Worm (Caenorhabditis elegans): ENCODE measurements around the gene C29A12.22.

DNA sequence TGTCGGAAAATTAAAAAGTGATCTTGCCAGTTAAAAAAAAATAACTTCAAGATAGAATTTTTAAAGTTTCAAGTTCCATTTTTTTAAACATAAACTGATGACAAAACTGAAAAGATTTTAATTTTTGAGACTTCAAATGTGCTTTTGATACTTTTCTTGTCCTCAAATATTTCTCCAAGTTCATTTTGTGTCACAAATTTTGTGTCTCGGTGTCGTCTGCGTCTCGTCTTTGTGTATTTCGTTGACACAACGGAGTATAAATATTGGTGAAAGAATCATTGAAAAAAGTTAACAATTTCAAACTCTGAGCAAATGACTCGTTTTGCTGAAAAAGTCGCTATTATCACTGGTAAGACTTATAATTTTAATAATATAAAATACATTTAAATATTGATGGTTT, 27.9 kb upstream of the C29A12.22 start, which contains the start of gene D1054.8:
- no peak for TF ChIP-seq ama-1 (optimal IDR thresholded peaks at IDR 0.05)
- TF ChIP-seq pes-1 (GFP tag; IDR thresholded peaks at IDR 0.05), result no peak
- TF ChIP-seq hmbx-1 (tag; optimal IDR thresholded peaks at IDR 0.05), result no peak
- TF ChIP-seq ceh-36 (tag; optimal IDR thresholded peaks at IDR 0.05), result no peak
- no peak for TF ChIP-seq hmg-4 (GFP tag; optimal IDR thresholded peaks at IDR 0.05)
- TF ChIP-seq tra-4 (tag; optimal IDR thresholded peaks at IDR 0.05), result no peak
- no peak for TF ChIP-seq aly-1 (tag; optimal IDR thresholded peaks at IDR 0.05)
- TF ChIP-seq tbx-11 (GFP tag; IDR thresholded peaks at IDR 0.05), result no peak
